Fruit fly (Drosophila melanogaster) Kc167 (cell line): ENCODE results near the gene CG13108.

Source experiments
- Myc ChIP-seq: fragments of >200 bp; optimal IDR thresholded peaks from 2 replicates; lab custom pipeline; 2017; ENCODE audit warnings: missing external identifiers
- Sin3A ChIP-seq: fragments of >200 bp; optimal IDR thresholded peaks from 2 replicates; lab custom pipeline; 2018; ENCODE audit warnings: missing external identifiers
- h ChIP-seq: fragments of >200 bp; optimal IDR thresholded peaks from 3 replicates; lab custom pipeline; 2018; ENCODE audit warnings: missing external identifiers
- insv ChIP-seq: fragments of >200 bp; optimal IDR thresholded peaks from 3 replicates; lab custom pipeline; 2018; ENCODE audit warnings: missing external identifiers
- psq ChIP-seq: fragments of >200 bp; optimal IDR thresholded peaks from 2 replicates; lab custom pipeline; 2017; ENCODE audit warnings: missing external identifiers
- ttk ChIP-seq: sonication (Bioruptor generic); optimal IDR thresholded peaks from 2 replicates; lab custom pipeline; 2017; ENCODE audit warnings: missing external identifiers

CG13108 gene

dm6 chr2L:9190270-9190669, 26.2 kb downstream of the CG13108 start:
- TF ChIP-seq psq (lab: Kevin White, UChicago) (no peak), ttk (lab: Kevin White, UChicago) (no peak), Myc (lab: Kevin White, UChicago) (no peak), h (lab: Kevin White, UChicago) (no peak), insv (lab: Kevin White, UChicago) (no peak), Sin3A (lab: Kevin White, UChicago) (no peak)

dm6 chr2L:9192313-9192712, 28.3 kb downstream of the CG13108 start:
- TF ChIP-seq ttk (lab: Kevin White, UChicago) (no peak), insv (lab: Kevin White, UChicago) (no peak), h (lab: Kevin White, UChicago) (no peak), Myc (lab: Kevin White, UChicago) (no peak), psq (lab: Kevin White, UChicago) (no peak), Sin3A (lab: Kevin White, UChicago) (no peak)

- TF ChIP-seq Sin3A (lab: Kevin White, UChicago) (no peak), ttk (lab: Kevin White, UChicago) (no peak), h (lab: Kevin White, UChicago) (no peak), Myc (lab: Kevin White, UChicago) (no peak), insv (lab: Kevin White, UChicago) (no peak), psq (lab: Kevin White, UChicago) (no peak)
Measured at dm6 chr2L:9193672-9194071, 29.6 kb downstream of the CG13108 start.

dm6 chr2L:9194663-9195062, 30.6 kb downstream of the CG13108 start:
- TF ChIP-seq Sin3A (lab: Kevin White, UChicago): no peak
- TF ChIP-seq Myc (lab: Kevin White, UChicago): no peak
- no peak for TF ChIP-seq ttk (lab: Kevin White, UChicago)
- no peak for TF ChIP-seq insv (lab: Kevin White, UChicago)
- no peak for TF ChIP-seq psq (lab: Kevin White, UChicago)
- no peak for TF ChIP-seq h (lab: Kevin White, UChicago)

- TF ChIP-seq insv (lab: Kevin White, UChicago): no peak
- TF ChIP-seq ttk (lab: Kevin White, UChicago): no peak
- TF ChIP-seq Sin3A (lab: Kevin White, UChicago): no peak
- TF ChIP-seq Myc (lab: Kevin White, UChicago): no peak
- no peak for TF ChIP-seq h (lab: Kevin White, UChicago)
- no peak for TF ChIP-seq psq (lab: Kevin White, UChicago)
Measured at dm6 chr2L:9198340-9198887, 34.4 kb downstream of the CG13108 start.

- TF ChIP-seq psq (lab: Kevin White, UChicago) (no peak), h (lab: Kevin White, UChicago) (no peak), ttk (lab: Kevin White, UChicago) (no peak), Sin3A (lab: Kevin White, UChicago) (no peak), insv (lab: Kevin White, UChicago) (no peak), Myc (lab: Kevin White, UChicago) (no peak)
Measured at dm6 chr2L:9203401-9203800, 39.4 kb downstream of the CG13108 start.

- no peak for TF ChIP-seq psq (lab: Kevin White, UChicago)
- no peak for TF ChIP-seq ttk (lab: Kevin White, UChicago)
- TF ChIP-seq h (lab: Kevin White, UChicago): no peak
Measured at dm6 chr2L:9205133-9205615, 41.1 kb downstream of the CG13108 start.

- TF ChIP-seq insv (lab: Kevin White, UChicago): no peak
- no peak for TF ChIP-seq Sin3A (lab: Kevin White, UChicago)
- TF ChIP-seq ttk (lab: Kevin White, UChicago): no peak
- TF ChIP-seq Myc (lab: Kevin White, UChicago): no peak
- TF ChIP-seq h (lab: Kevin White, UChicago): no peak
- no peak for TF ChIP-seq psq (lab: Kevin White, UChicago)
Measured at dm6 chr2L:9206401-9206800, 42.4 kb downstream of the CG13108 start.

- TF ChIP-seq Sin3A (lab: Kevin White, UChicago) (no peak), Myc (lab: Kevin White, UChicago) (no peak), h (lab: Kevin White, UChicago) (no peak), psq (lab: Kevin White, UChicago) (no peak), insv (lab: Kevin White, UChicago) (no peak), ttk (lab: Kevin White, UChicago) (no peak)
Measured at dm6 chr2L:9207133-9207532, 43.1 kb downstream of the CG13108 start.

- no peak for TF ChIP-seq psq (lab: Kevin White, UChicago)
- no peak for TF ChIP-seq ttk (lab: Kevin White, UChicago)
- TF ChIP-seq insv (lab: Kevin White, UChicago): no peak
- no peak for TF ChIP-seq Myc (lab: Kevin White, UChicago)
- TF ChIP-seq h (lab: Kevin White, UChicago): no peak
- TF ChIP-seq Sin3A (lab: Kevin White, UChicago): no peak
Measured at dm6 chr2L:9210864-9211701, 47.0 kb downstream of the CG13108 start.

dm6 chr2L:9213626-9214025, 49.6 kb downstream of the CG13108 start:
- TF ChIP-seq insv (lab: Kevin White, UChicago): no peak
- TF ChIP-seq ttk (lab: Kevin White, UChicago): no peak
- no peak for TF ChIP-seq Myc (lab: Kevin White, UChicago)
- TF ChIP-seq h (lab: Kevin White, UChicago): no peak
